Worm (Caenorhabditis elegans) whole organism, L2 larva: ENCODE measurements around the gene glct-6.

Experiments
- ZK546.5 ChIP-seq: sonication (generic microtip); optimal IDR thresholded peaks from 2 replicates; lab custom pipeline; 2017; ENCODE audit warnings: missing biosample characterization, missing genetic modification characterization
- alr-1 ChIP-seq: fragments of 150-350 bp; optimal IDR thresholded peaks from 2 replicates; lab custom pipeline; 2014; ENCODE audit warnings: missing biosample characterization, missing genetic modification characterization
- elt-1 ChIP-seq: fragments of 150-350 bp; optimal IDR thresholded peaks from 2 replicates; lab custom pipeline; 2014; ENCODE audit warnings: missing biosample characterization, missing genetic modification characterization
- gmeb-1 ChIP-seq: fragments of 150-350 bp; optimal IDR thresholded peaks from 2 replicates; lab custom pipeline; 2014; ENCODE audit warnings: missing biosample characterization, missing genetic modification characterization
- lin-11 ChIP-seq: fragments of 150-350 bp; sonication (generic microtip); optimal IDR thresholded peaks from 2 replicates; lab custom pipeline; 2014; ENCODE audit warnings: missing biosample characterization, missing genetic modification characterization, inconsistent platforms, mixed read lengths
- nhr-21 ChIP-seq: fragments of 150-350 bp; optimal IDR thresholded peaks from 2 replicates; lab custom pipeline; 2014; ENCODE audit warnings: missing biosample characterization, missing genetic modification characterization
- skn-1 ChIP-seq: sonication (generic microtip); optimal IDR thresholded peaks from 2 replicates; lab custom pipeline; 2017; ENCODE audit warnings: missing biosample characterization, missing genetic modification characterization
- unc-55 ChIP-seq: fragments of 150-350 bp; sonication (generic microtip); optimal IDR thresholded peaks from 3 replicates; lab custom pipeline; 2014; ENCODE audit warnings: missing biosample characterization, missing genetic modification reagents, missing genetic modification characterization
- zag-1 ChIP-seq: fragments of 150-350 bp; optimal IDR thresholded peaks from 2 replicates; lab custom pipeline; 2014; ENCODE audit warnings: missing biosample characterization, missing genetic modification characterization

glct-6 gene

DNA sequence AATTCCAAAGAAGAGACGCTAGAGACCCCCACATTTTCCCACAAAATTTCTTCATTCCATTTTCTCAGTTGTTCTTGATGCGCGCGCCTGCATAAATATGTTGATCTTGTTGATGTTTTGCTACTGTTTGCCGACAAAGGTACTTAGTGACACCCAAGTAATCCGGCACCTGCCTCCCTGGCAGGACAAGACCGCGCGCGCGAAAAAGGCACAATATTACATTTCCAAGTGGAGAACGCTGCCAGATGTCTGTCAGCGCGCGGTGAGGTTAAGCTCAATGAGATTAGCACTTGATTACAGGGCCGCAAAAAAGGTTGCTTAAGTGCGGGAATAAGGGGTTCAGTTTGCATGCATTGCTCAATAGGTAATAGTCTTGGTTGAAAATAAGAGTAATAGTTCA is 57.6 kb downstream of the glct-6 start:
- no peak for TF ChIP-seq skn-1 (tag; lab: Kevin White, UChicago)
- no peak for TF ChIP-seq zag-1 (tag; lab: Kevin White, UChicago)
- no peak for TF ChIP-seq nhr-21 (tag; lab: Kevin White, UChicago)
- TF ChIP-seq elt-1 = no peak
- TF ChIP-seq unc-55 = no peak
- TF ChIP-seq ZK546.5 (tag; lab: Kevin White, UChicago) = no peak
- no peak for TF ChIP-seq alr-1 (tag; lab: Kevin White, UChicago)
- no peak for TF ChIP-seq gmeb-1 (tag; lab: Kevin White, UChicago)

DNA sequence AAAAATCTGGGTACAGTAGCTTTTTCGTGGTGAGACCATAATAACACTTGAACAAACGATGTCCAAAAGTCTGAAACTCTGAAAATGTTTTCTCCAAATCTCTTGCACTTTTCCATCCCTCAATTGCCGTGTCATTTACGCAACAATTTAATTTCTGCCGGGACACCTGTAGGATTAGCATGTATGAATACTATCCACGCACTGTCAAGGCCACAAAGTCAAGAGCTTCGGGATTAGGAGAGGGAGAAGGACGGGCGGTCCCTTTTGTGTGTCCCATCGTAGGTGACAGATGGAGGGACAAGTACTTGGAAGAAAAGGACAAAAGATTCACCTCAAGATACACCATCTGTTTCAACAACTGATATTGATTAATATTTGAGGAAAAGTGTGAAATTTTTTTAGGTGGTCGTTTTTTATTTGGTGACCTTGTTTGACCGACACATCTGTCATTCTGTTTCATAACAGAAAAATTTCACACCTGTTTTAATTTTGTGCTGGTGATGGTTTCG is 59.1 kb downstream of the glct-6 start:
- no peak for TF ChIP-seq lin-11 (tag; lab: Kevin White, UChicago)
